Worm (Caenorhabditis elegans) whole organism, L3 larva: ENCODE results near the gene eftu-2.
A peak's percentile ranks its signal among the peaks of the same experiment; 100 is the strongest.

ENCODE experiments used
- R02D3.7 ChIP-seq: fragments of 150-350 bp; optimal IDR thresholded peaks from 2 replicates; lab custom pipeline; 2014; ENCODE audit warnings: missing biosample characterization, missing genetic modification characterization
- ZK546.5 ChIP-seq: sonication (generic microtip); optimal IDR thresholded peaks from 2 replicates; lab custom pipeline; 2017; ENCODE audit warnings: missing biosample characterization, missing genetic modification characterization
- aly-2 ChIP-seq: fragments of 150-350 bp; optimal IDR thresholded peaks from 2 replicates; lab custom pipeline; 2014; ENCODE audit warnings: missing biosample characterization, missing genetic modification characterization
- ceh-16 ChIP-seq: sonication (generic microtip); optimal IDR thresholded peaks from 2 replicates; lab custom pipeline; 2017; ENCODE audit warnings: missing biosample characterization, missing genetic modification characterization
- ceh-28 ChIP-seq: fragments of 150-350 bp; optimal IDR thresholded peaks from 2 replicates; lab custom pipeline; 2014; ENCODE audit warnings: missing biosample characterization, missing genetic modification reagents, missing genetic modification characterization
- ceh-82 ChIP-seq: fragments of 150-350 bp; optimal IDR thresholded peaks from 2 replicates; lab custom pipeline; 2014; ENCODE audit warnings: missing biosample characterization, missing genetic modification characterization
- daf-12 ChIP-seq: fragments of 150-350 bp; optimal IDR thresholded peaks from 2 replicates; lab custom pipeline; 2014; ENCODE audit warnings: missing biosample characterization, missing genetic modification reagents, missing genetic modification characterization
- egl-27 ChIP-seq: sonication (generic microtip); optimal IDR thresholded peaks from 4 replicates; lab custom pipeline; 2017; ENCODE audit warnings: missing biosample characterization, missing genetic modification reagents, missing genetic modification characterization
- egl-5 ChIP-seq: fragments of 150-350 bp; optimal IDR thresholded peaks from 2 replicates; lab custom pipeline; 2017; ENCODE audit warnings: missing biosample characterization, missing genetic modification reagents, missing genetic modification characterization, inconsistent platforms
- elt-1 ChIP-seq: fragments of 150-350 bp; optimal IDR thresholded peaks from 2 replicates; lab custom pipeline; 2014; ENCODE audit warnings: missing biosample characterization, missing genetic modification characterization
- elt-2 ChIP-seq: sonication (generic microtip); optimal IDR thresholded peaks from 2 replicates; lab custom pipeline; 2016; ENCODE audit warnings: missing genetic modification reagents, mild to moderate bottlenecking, missing genetic modification characterization, missing compliant biosample characterization
- elt-3 ChIP-seq, 3 experiments: fragments of 150-350 bp in 1 of 3; sonication (generic microtip) in 2 of 3; optimal IDR thresholded peaks; 2 replicates in 2 of 3; 4 replicates in 1 of 3; lab custom pipeline; 2014 to 2017; ENCODE audit warnings: missing biosample characterization in 3 of 3, missing genetic modification characterization in 3 of 3
- eor-1 ChIP-seq, 2 experiments: fragments of 150-350 bp; optimal IDR thresholded peaks; 2 replicates each; lab custom pipeline; 2014 to 2018; ENCODE audit warnings: missing biosample characterization in 2 of 2, missing genetic modification characterization in 2 of 2
- fkh-2 ChIP-seq: fragments of 150-350 bp; optimal IDR thresholded peaks from 2 replicates; lab custom pipeline; 2014; ENCODE audit warnings: missing biosample characterization, missing genetic modification reagents, missing genetic modification characterization
- fos-1 ChIP-seq: fragments of 150-350 bp; optimal IDR thresholded peaks from 2 replicates; lab custom pipeline; 2014; ENCODE audit warnings: missing biosample characterization, missing genetic modification characterization
- hmg-11 ChIP-seq: sonication (generic microtip); optimal IDR thresholded peaks from 2 replicates; lab custom pipeline; 2016; ENCODE audit warnings: missing genetic modification characterization, missing compliant biosample characterization
- lin-15B ChIP-seq: fragments of 150-350 bp; optimal IDR thresholded peaks from 2 replicates; lab custom pipeline; 2014; ENCODE audit warnings: missing biosample characterization, missing genetic modification characterization
- lin-39 ChIP-seq: fragments of 150-350 bp; optimal IDR thresholded peaks from 2 replicates; lab custom pipeline; 2018; ENCODE audit warnings: missing biosample characterization, missing genetic modification reagents, missing genetic modification characterization
- lsy-12 ChIP-seq: sonication (generic microtip); optimal IDR thresholded peaks from 2 replicates; lab custom pipeline; 2016; ENCODE audit warnings: mild to moderate bottlenecking, missing genetic modification characterization, missing compliant biosample characterization
- nfya-1 ChIP-seq: sonication (generic microtip); optimal IDR thresholded peaks from 2 replicates; lab custom pipeline; 2017; ENCODE audit warnings: missing genetic modification characterization, mild to moderate bottlenecking, missing compliant biosample characterization, antibody characterized with exemption, moderate library complexity; ENCODE audit not compliant: insufficient read depth
- nhr-12 ChIP-seq: fragments of 150-350 bp; optimal IDR thresholded peaks from 2 replicates; lab custom pipeline; 2014; ENCODE audit warnings: missing biosample characterization, missing genetic modification characterization
- nhr-237 ChIP-seq: fragments of 150-350 bp; optimal IDR thresholded peaks from 2 replicates; lab custom pipeline; 2014; ENCODE audit warnings: missing biosample characterization, missing genetic modification characterization
- nhr-43 ChIP-seq: sonication (generic microtip); optimal IDR thresholded peaks from 2 replicates; lab custom pipeline; 2016; ENCODE audit warnings: mild to moderate bottlenecking, missing genetic modification characterization, missing compliant biosample characterization; ENCODE audit not compliant: poor library complexity, severe bottlenecking
- nhr-67 ChIP-seq: fragments of 150-350 bp; optimal IDR thresholded peaks from 2 replicates; lab custom pipeline; 2014; ENCODE audit warnings: missing biosample characterization, missing genetic modification characterization
- nhr-76 ChIP-seq: fragments of 150-350 bp; sonication (generic microtip); optimal IDR thresholded peaks from 5 replicates; lab custom pipeline; 2014; ENCODE audit warnings: missing biosample characterization, missing genetic modification characterization
- nhr-77 ChIP-seq: fragments of 150-350 bp; optimal IDR thresholded peaks from 2 replicates; lab custom pipeline; 2014; ENCODE audit warnings: missing biosample characterization, missing genetic modification characterization
- pha-4 ChIP-seq: fragments of 150-350 bp; optimal IDR thresholded peaks from 2 replicates; lab custom pipeline; 2014; ENCODE audit warnings: missing biosample characterization, missing genetic modification reagents, missing genetic modification characterization
- pqm-1 ChIP-seq: fragments of 150-350 bp; optimal IDR thresholded peaks from 2 replicates; lab custom pipeline; 2017; ENCODE audit warnings: missing biosample characterization, missing genetic modification characterization, inconsistent platforms
- sea-2 ChIP-seq: fragments of 150-350 bp; sonication (generic microtip); optimal IDR thresholded peaks from 4 replicates; lab custom pipeline; 2014; ENCODE audit warnings: missing biosample characterization, missing genetic modification reagents, missing genetic modification characterization
- skn-1 ChIP-seq: fragments of 150-350 bp; optimal IDR thresholded peaks from 2 replicates; lab custom pipeline; 2014; ENCODE audit warnings: missing biosample characterization, missing genetic modification characterization
- tbx-2 ChIP-seq: sonication (generic microtip); optimal IDR thresholded peaks from 2 replicates; lab custom pipeline; 2016; ENCODE audit warnings: mild to moderate bottlenecking, missing genetic modification characterization, missing compliant biosample characterization
- unc-62 ChIP-seq: fragments of 150-350 bp; sonication (generic microtip); optimal IDR thresholded peaks from 4 replicates; lab custom pipeline; 2014; ENCODE audit warnings: missing biosample characterization, missing genetic modification reagents, missing genetic modification characterization
- zag-1 ChIP-seq: fragments of 150-350 bp; optimal IDR thresholded peaks from 2 replicates; lab custom pipeline; 2014; ENCODE audit warnings: missing biosample characterization, missing genetic modification characterization
- ztf-11 ChIP-seq: fragments of 150-350 bp; optimal IDR thresholded peaks from 2 replicates; lab custom pipeline; 2014; ENCODE audit warnings: missing biosample characterization, missing genetic modification characterization
- ztf-4 ChIP-seq: fragments of 150-350 bp; optimal IDR thresholded peaks from 2 replicates; lab custom pipeline; 2014; ENCODE audit warnings: missing biosample characterization, missing genetic modification characterization

The eftu-2 gene

DNA sequence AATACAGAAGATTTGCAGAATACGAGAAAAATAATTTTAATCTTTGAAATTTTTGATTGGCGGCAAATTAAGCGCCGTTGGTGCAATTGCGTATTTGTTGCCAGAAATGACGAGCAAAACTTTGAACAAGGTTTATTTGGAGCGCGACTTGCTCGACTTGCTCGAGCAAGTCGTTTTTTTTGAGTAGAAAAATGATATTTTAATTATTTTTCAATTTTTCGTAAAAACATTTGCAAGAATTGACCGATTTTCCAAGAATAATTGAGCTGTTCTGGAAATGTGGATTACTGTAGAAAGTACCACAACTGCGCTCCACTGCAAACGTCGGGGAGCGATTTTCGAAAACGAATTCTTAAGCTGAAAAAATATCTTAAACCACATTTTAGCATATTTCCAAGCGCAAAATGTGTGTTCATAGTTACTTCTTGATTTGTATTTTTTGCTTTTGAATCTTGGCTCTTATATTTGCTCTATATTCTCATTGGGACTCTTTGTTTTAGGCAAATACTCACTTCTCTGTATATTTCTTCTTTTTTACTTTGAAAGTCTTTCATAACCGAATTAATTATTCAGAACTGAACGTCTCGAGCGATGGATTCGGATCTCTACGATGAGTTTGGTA is at the start of gene eftu-2, which contains the start of gene gcna-1:
Gene eftu-2, plus strand, starts transcription at position 572 of the 622 bp plus-strand sequence.
Gene gcna-1, minus strand, starts transcription at position 96 of the 622 bp plus-strand sequence.
- TF ChIP-seq skn-1 (tag; lab: Kevin White, UChicago) (no peak), egl-5 (tag; lab: Kevin White, UChicago) (no peak), lin-15B (tag; lab: Kevin White, UChicago) (peak; percentile 70)
- TF ChIP-seq, all 47 proteins: peak for 1

DNA sequence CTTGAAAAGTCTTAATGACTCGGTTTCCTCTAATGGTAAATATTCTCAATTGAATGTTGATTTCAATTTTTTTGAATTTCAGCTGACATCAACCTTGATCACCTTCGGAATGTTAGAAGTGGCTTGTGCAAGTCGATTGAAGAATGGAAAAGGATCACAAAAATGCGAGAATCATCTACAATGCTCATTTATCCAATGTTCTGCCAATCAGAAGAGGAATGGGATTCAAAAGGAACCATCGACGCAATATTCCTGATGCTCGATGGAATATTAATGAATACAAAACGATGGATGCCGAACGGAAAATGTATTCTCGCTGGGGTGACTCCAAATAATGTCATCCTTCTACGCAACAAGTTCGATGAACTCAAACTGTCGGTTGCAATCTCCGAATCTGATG is 47.8 kb upstream of the eftu-2 start:
- no peak for TF ChIP-seq daf-12
- TF ChIP-seq lin-39 (tag; lab: Kevin White, UChicago) = no peak
- TF ChIP-seq nhr-237 (tag; lab: Kevin White, UChicago) = no peak
- no peak for TF ChIP-seq R02D3.7 (tag; lab: Kevin White, UChicago)
- TF ChIP-seq ZK546.5 (tag; lab: Kevin White, UChicago) = no peak
- no peak for TF ChIP-seq unc-62
- TF ChIP-seq zag-1 (tag; lab: Kevin White, UChicago) = no peak
- TF ChIP-seq nhr-76 (tag; lab: Kevin White, UChicago) = no peak
- no peak for TF ChIP-seq sea-2 (GFP tag; lab: Kevin White, UChicago)
- no peak for TF ChIP-seq hmg-11 (tag; lab: Kevin White, UChicago)
- TF ChIP-seq tbx-2 = no peak
- no peak for TF ChIP-seq nhr-43 (tag; lab: Kevin White, UChicago)
- TF ChIP-seq nhr-77 (tag; lab: Kevin White, UChicago) = no peak
- no peak for TF ChIP-seq lsy-12 (tag; lab: Kevin White, UChicago)
- no peak for TF ChIP-seq skn-1 (tag; lab: Kevin White, UChicago)
- TF ChIP-seq fkh-2 (tag; lab: Kevin White, UChicago) = no peak
- TF ChIP-seq nhr-12 (tag; lab: Kevin White, UChicago) = no peak
- no peak for TF ChIP-seq nfya-1

- TF ChIP-seq R02D3.7 (tag; lab: Kevin White, UChicago) (no peak), pha-4 (tag; lab: Kevin White, UChicago) (peak; percentile 49), ceh-28 (tag; lab: Kevin White, UChicago) (no peak), elt-2 (peak; percentile 54), egl-5 (tag; lab: Kevin White, UChicago) (no peak), pqm-1 (tag; lab: Kevin White, UChicago) (no peak), ztf-11 (tag; lab: Kevin White, UChicago) (no peak), ztf-4 (tag; lab: Kevin White, UChicago) (no peak), eor-1 (tag; optimal IDR thresholded peaks at IDR 0.05; lab: Kevin White, UChicago) (no peak), nhr-67 (tag; lab: Kevin White, UChicago) (no peak), ceh-82 (tag; lab: Kevin White, UChicago) (no peak), egl-27 (tag; lab: Kevin White, UChicago) (no peak), aly-2 (tag; lab: Kevin White, UChicago) (no peak), elt-3 (tag; optimal IDR thresholded peaks at IDR 0.05; lab: Kevin White, UChicago) (peak in 1 of 3 experiments; percentile 11), nhr-77 (tag; lab: Kevin White, UChicago) (no peak), lin-15B (tag; lab: Kevin White, UChicago) (no peak), fos-1 (no peak)
Measured at ce11 chrIII:5964058-5964632, 45.2 kb upstream of the eftu-2 start.

- TF ChIP-seq lsy-12 (tag; lab: Kevin White, UChicago) (no peak), elt-1 (peak; percentile 75), ceh-16 (tag; lab: Kevin White, UChicago) (no peak), pha-4 (tag; lab: Kevin White, UChicago) (peak; percentile 10)
Measured at ce11 chrIII:5965368-5965767, 44.0 kb upstream of the eftu-2 start.
